Worm (Caenorhabditis elegans): ENCODE measurements around the gene C25E10.7.
A peak's percentile ranks its signal among the peaks of the same experiment; 100 is the strongest.

The C25E10.7 gene

ce11 chrV:9094060-9094628 is 43.1 kb upstream of the C25E10.7 start (continued):
- TF ChIP-seq snu-23 (GFP tag; optimal IDR thresholded peaks at IDR 0.05): peak; percentile 89
- peak in 2 of 3 experiments; percentile 17 to 31 for TF ChIP-seq dpl-1 (GFP tag; optimal IDR thresholded peaks at IDR 0.05)
- TF ChIP-seq sptf-1 (tag; optimal IDR thresholded peaks at IDR 0.05): no peak
- peak; percentile 18 for TF ChIP-seq jun-1 (tag; optimal IDR thresholded peaks at IDR 0.05)
- TF ChIP-seq hpl-2 (GFP tag; optimal IDR thresholded peaks at IDR 0.05): no peak
- TF ChIP-seq fos-1 (tag; optimal IDR thresholded peaks at IDR 0.05): no peak
- no peak for TF ChIP-seq egl-27 (tag; optimal IDR thresholded peaks at IDR 0.05)
- TF ChIP-seq grh-1 (GFP tag; IDR thresholded peaks at IDR 0.05): peak; percentile 52
- no peak for TF ChIP-seq snpc-4 (tag; optimal IDR thresholded peaks at IDR 0.05)
- peak; percentile 77 for TF ChIP-seq tbx-2 (tag; optimal IDR thresholded peaks at IDR 0.05)
- no peak for TF ChIP-seq vab-15 (tag; optimal IDR thresholded peaks at IDR 0.05)

ce11 chrV:9092209-9092608 is 41.2 kb upstream of the C25E10.7 start, which contains the start of gene T27E4.1:
TSS of gene T27E4.1 (plus strand) at chrV:9092345.
- TF ChIP-seq ceh-8 (GFP tag; optimal IDR thresholded peaks at IDR 0.05) (no peak), zag-1 (tag; optimal IDR thresholded peaks at IDR 0.05) (no peak), tlp-1 (tag; optimal IDR thresholded peaks at IDR 0.05) (no peak), ama-1 (optimal IDR thresholded peaks at IDR 0.05) (no peak), lin-14 (GFP tag; optimal IDR thresholded peaks at IDR 0.05) (peak; percentile 63), ceh-63 (GFP tag; optimal IDR thresholded peaks at IDR 0.05) (no peak), nhr-11 (tag; optimal IDR thresholded peaks at IDR 0.05) (no peak)

ce11 chrV:9090824-9091798 is 40.1 kb upstream of the C25E10.7 start:
- peak; percentile 40 for TF ChIP-seq snpc-4 (tag; optimal IDR thresholded peaks at IDR 0.05)

ce11 chrV:9088758-9089157 is 37.8 kb upstream of the C25E10.7 start:
- TF ChIP-seq ceh-82 (tag; optimal IDR thresholded peaks at IDR 0.05) (no peak), ama-1 (optimal IDR thresholded peaks at IDR 0.05) (peak; percentile 76), mab-9 (GFP tag; IDR thresholded peaks at IDR 0.05) (0 out of 2 replicates have a peak, but pooled peaks have one; percentile 8), nhr-11 (tag; optimal IDR thresholded peaks at IDR 0.05) (no peak), fkh-10 (GFP tag; optimal IDR thresholded peaks at IDR 0.05) (no peak), fos-1 (tag; optimal IDR thresholded peaks at IDR 0.05) (no peak), nhr-85 (tag) (peak; percentile 20), aly-2 (tag; optimal IDR thresholded peaks at IDR 0.05) (no peak)

- TF ChIP-seq nhr-85 (tag) (peak; percentile 82), pax-3 (tag; optimal IDR thresholded peaks at IDR 0.05) (no peak), ztf-11 (tag; optimal IDR thresholded peaks at IDR 0.05) (no peak), sox-4 (tag; optimal IDR thresholded peaks at IDR 0.05) (no peak), nhr-71 (tag; optimal IDR thresholded peaks at IDR 0.05) (no peak), tbx-2 (tag; optimal IDR thresholded peaks at IDR 0.05) (no peak), nhr-19 (GFP tag; conservative IDR thresholded peaks at IDR 0.05) (no peak), ceh-63 (GFP tag; optimal IDR thresholded peaks at IDR 0.05) (no peak), lin-35 (GFP tag; optimal IDR thresholded peaks at IDR 0.05) (peak in 1 of 2 experiments; percentile 13), elt-3 (tag; optimal IDR thresholded peaks at IDR 0.05) (peak in 2 of 6 experiments; percentile 24 to 28), fkh-10 (GFP tag; optimal IDR thresholded peaks at IDR 0.05) (no peak), mep-1 (tag; optimal IDR thresholded peaks at IDR 0.05) (peak; percentile 26), mdl-1 (tag; optimal IDR thresholded peaks at IDR 0.05) (no peak)
These were observed 34.8 kb upstream of the C25E10.7 start for ce11 chrV:9085845-9086244.
